Worm (Caenorhabditis elegans) whole organism, L2 larva: ENCODE measurements around the gene T05C12.9.

Source experiments
- R02D3.7 ChIP-seq: fragments of 150-350 bp; optimal IDR thresholded peaks from 2 replicates; lab custom pipeline; 2014; ENCODE audit warnings: missing biosample characterization, missing genetic modification characterization
- ama-1 ChIP-seq: fragments of 150-350 bp; optimal IDR thresholded peaks from 2 replicates; lab custom pipeline; 2018; ENCODE audit warnings: inconsistent platforms
- snpc-4 ChIP-seq: fragments of 150-350 bp; optimal IDR thresholded peaks from 2 replicates; lab custom pipeline; 2014; ENCODE audit warnings: missing biosample characterization, missing genetic modification characterization
- unc-55 ChIP-seq: fragments of 150-350 bp; sonication (generic microtip); optimal IDR thresholded peaks from 3 replicates; lab custom pipeline; 2014; ENCODE audit warnings: missing biosample characterization, missing genetic modification reagents, missing genetic modification characterization

DNA sequence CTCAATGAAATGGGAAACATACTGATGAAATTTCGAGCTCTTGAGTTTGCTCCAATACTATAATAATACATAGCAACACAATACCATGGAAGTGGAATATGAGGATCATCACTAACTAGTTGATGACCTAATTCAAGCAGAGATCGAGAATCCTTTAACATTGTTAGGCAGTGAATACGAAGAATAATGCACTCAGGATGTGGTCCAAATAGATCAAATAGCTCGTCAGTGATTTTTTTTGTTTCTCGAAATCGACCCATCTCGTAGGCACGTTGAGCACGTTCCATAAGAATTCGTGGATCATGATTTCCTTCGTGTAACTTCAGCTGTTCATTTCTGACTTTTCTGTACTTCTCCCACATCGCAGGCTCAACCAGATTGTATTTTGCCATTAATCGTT lies 32.1 kb downstream of the T05C12.9 start:
- TF ChIP-seq snpc-4 (no peak), unc-55 (GFP tag; lab: Kevin White, UChicago) (no peak), ama-1 (no peak), R02D3.7 (tag; lab: Kevin White, UChicago) (no peak)
